Worm (Caenorhabditis elegans) whole organism, L2 larva: ENCODE measurements around the gene C45G9.11.

ENCODE experiments used
- ZK546.5 ChIP-seq: sonication (generic microtip); optimal IDR thresholded peaks from 2 replicates; lab custom pipeline; 2017; ENCODE audit warnings: missing biosample characterization, missing genetic modification characterization
- nhr-77 ChIP-seq: fragments of 150-350 bp; optimal IDR thresholded peaks from 2 replicates; lab custom pipeline; 2014; ENCODE audit warnings: missing biosample characterization, missing genetic modification characterization

- no peak for TF ChIP-seq ZK546.5 (tag; lab: Kevin White, UChicago)
- TF ChIP-seq nhr-77 (tag; lab: Kevin White, UChicago) = no peak
Observed at ce11 chrIII:5089489-5089888, 21.0 kb upstream of the C45G9.11 start.
